Fruit fly (Drosophila melanogaster): ENCODE results near the gene Bub3.

The Bub3 gene

DNA sequence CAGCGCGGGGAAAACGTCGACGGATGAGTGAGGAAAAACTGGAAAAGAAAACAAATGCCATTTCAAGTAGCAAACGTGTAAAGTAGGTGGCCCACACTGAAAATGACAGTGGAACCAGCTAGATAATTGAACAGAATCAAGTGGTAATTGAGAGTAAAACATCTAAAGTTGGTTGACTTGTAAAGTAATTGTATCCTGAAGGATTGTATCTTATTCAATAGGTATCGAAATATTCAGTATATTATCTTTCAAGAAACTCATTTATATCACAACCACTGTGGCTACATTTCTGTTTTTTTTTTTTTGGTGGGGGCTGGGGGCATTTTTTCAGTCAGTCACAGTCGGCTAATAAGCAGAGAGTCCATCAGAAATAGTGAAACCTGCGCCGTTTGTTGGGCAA, 24.0 kb upstream of the Bub3 start (continued):
- TF ChIP-seq usp (GFP tag; optimal IDR thresholded peaks at IDR 0.05) (no peak), fu2 (GFP tag; optimal IDR thresholded peaks at IDR 0.05) (no peak), ro (GFP tag; IDR thresholded peaks at IDR 0.05) (no peak), CG14965 (GFP tag; optimal IDR thresholded peaks at IDR 0.05; ENCODE audit: borderline replicate concordance) (no peak), pnt (GFP tag; optimal IDR thresholded peaks at IDR 0.05) (peak; percentile 70), CG7987 (GFP tag; optimal IDR thresholded peaks at IDR 0.05) (no peak), so (GFP tag; IDR thresholded peaks at IDR 0.05) (peak; percentile 26; the same call in 1 of the 3 replicates), Antp (GFP tag; optimal IDR thresholded peaks at IDR 0.05) (peak; percentile 59), H15 (GFP tag; IDR thresholded peaks at IDR 0.05) (peak; percentile 65; the same call in 1 of the 3 replicates), Dp (GFP tag; optimal IDR thresholded peaks at IDR 0.05) (no peak), pita (GFP tag; optimal IDR thresholded peaks at IDR 0.05) (no peak), Xrp1 (GFP tag; IDR thresholded peaks at IDR 0.05) (peak; percentile 84), CG2202 (tag; optimal IDR thresholded peaks at IDR 0.05) (no peak), tgo (GFP tag; IDR thresholded peaks at IDR 0.05) (peak; percentile 51; the same call in 2 of the 3 replicates), Blimp-1 (GFP tag; optimal IDR thresholded peaks at IDR 0.05) (peak; percentile 22), CG6272 (GFP tag; IDR thresholded peaks at IDR 0.05) (peak; percentile 39; the same call in 1 of the 2 replicates), ap (GFP tag; IDR thresholded peaks at IDR 0.05) (no peak), pzg (GFP tag; optimal IDR thresholded peaks at IDR 0.05) (no peak), CG15073 (GFP tag; optimal IDR thresholded peaks at IDR 0.05) (no peak), CG7556 (GFP tag; optimal IDR thresholded peaks at IDR 0.05) (peak; percentile 32), CG32772 (GFP tag; IDR thresholded peaks at IDR 0.05) (peak; percentile 70), Aef1 (GFP tag; IDR thresholded peaks at IDR 0.05) (peak; percentile 32; the same call in 1 of the 3 replicates), CG6683 (GFP tag; optimal IDR thresholded peaks at IDR 0.05) (no peak), CG8388 (GFP tag; optimal IDR thresholded peaks at IDR 0.05) (peak; percentile 49), vvl (GFP tag; IDR thresholded peaks at IDR 0.05) (peak; percentile 86), croc (GFP tag; conservative IDR thresholded peaks at IDR 0.05) (peak; percentile 47; the same call in 2 of the 3 replicates), CG30403 (GFP tag; optimal IDR thresholded peaks at IDR 0.05) (peak; percentile 38), Mrtf (GFP tag; IDR thresholded peaks at IDR 0.05) (no peak), CG16813 (GFP tag; IDR thresholded peaks at IDR 0.05; ENCODE audit: partially characterized antibody) (no peak), Bteb2 (GFP tag; optimal IDR thresholded peaks at IDR 0.05) (no peak), otp (GFP tag; IDR thresholded peaks at IDR 0.05) (peak; percentile 64; the same call in 1 of the 3 replicates), CG8765 (GFP tag; IDR thresholded peaks at IDR 0.05) (peak; percentile 35; the same call in 1 of the 2 replicates), CG11504 (tag; optimal IDR thresholded peaks at IDR 0.05) (peak; percentile 40), Dip3 (GFP tag; optimal IDR thresholded peaks at IDR 0.05) (no peak), dmrt11E (tag; optimal IDR thresholded peaks at IDR 0.05) (peak; percentile 37), chif (GFP tag; optimal IDR thresholded peaks at IDR 0.05) (peak in 1 of 2 experiments; percentile 16), ab (GFP tag; optimal IDR thresholded peaks at IDR 0.05) (no peak), pan (optimal IDR thresholded peaks at IDR 0.05) (no peak), pan (GFP tag; optimal IDR thresholded peaks at IDR 0.05 in 1 of 2, IDR thresholded peaks at IDR 0.05 in 1 of 2) (peak in 1 of 2 experiments; percentile 73), bab2 (GFP tag; optimal IDR thresholded peaks at IDR 0.05) (peak; percentile 37), nmo (GFP tag; optimal IDR thresholded peaks at IDR 0.05) (peak; percentile 69), hkb (optimal IDR thresholded peaks at IDR 0.05) (no peak), hkb (GFP tag; IDR thresholded peaks at IDR 0.05) (peak; percentile 49), Dek (tag; optimal IDR thresholded peaks at IDR 0.05) (no peak), CG8290 (GFP tag; optimal IDR thresholded peaks at IDR 0.05) (no peak), CG8290 (tag; optimal IDR thresholded peaks at IDR 0.05) (no peak), CG34376 (GFP tag; optimal IDR thresholded peaks at IDR 0.05) (no peak), CG10979 (tag; optimal IDR thresholded peaks at IDR 0.05) (peak; percentile 24), pum (GFP tag; optimal IDR thresholded peaks at IDR 0.05) (peak; percentile 60), dm (GFP tag; optimal IDR thresholded peaks at IDR 0.05) (no peak), ttk (GFP tag; IDR thresholded peaks at IDR 0.05) (peak; percentile 66; the same call in 1 of the 2 replicates), Ptx1 (GFP tag; IDR thresholded peaks at IDR 0.05) (peak; percentile 72), onecut (GFP tag; IDR thresholded peaks at IDR 0.05) (no peak)
